Fruit fly (Drosophila melanogaster) whole organism, pupa: ENCODE measurements around the gene vri.

Experiments
- CG10348 ChIP-seq: fragments of 200-800 bp; sonication (Bioruptor generic); IDR thresholded peaks from 2 replicates; pipeline ENCODE4 v1.3.6; 2022; ENCODE audit warnings: missing biosample characterization, missing genetic modification characterization
- CG13204 ChIP-seq: fragments of 200-800 bp; sonication (Bioruptor generic); optimal IDR thresholded peaks from 2 replicates; lab custom pipeline; 2018; ENCODE audit warnings: missing biosample characterization, mild to moderate bottlenecking, missing genetic modification characterization, moderate library complexity
- CG15710 ChIP-seq: fragments of 200-800 bp; sonication (Bioruptor generic); optimal IDR thresholded peaks from 2 replicates; lab custom pipeline; 2018; ENCODE audit warnings: missing biosample characterization, mild to moderate bottlenecking, missing genetic modification characterization, moderate library complexity
- CG32121 ChIP-seq: fragments of 200-800 bp; sonication (Bioruptor generic); IDR thresholded peaks from 2 replicates; pipeline ENCODE4 v1.3.6; 2022; ENCODE audit warnings: missing biosample characterization, missing genetic modification characterization
- CG34367 ChIP-seq: fragments of 200-800 bp; sonication (Bioruptor generic); optimal IDR thresholded peaks from 2 replicates; lab custom pipeline; 2018; ENCODE audit warnings: missing biosample characterization, mild to moderate bottlenecking, missing genetic modification characterization
- D1 ChIP-seq: fragments of 200-800 bp; sonication (Bioruptor generic); optimal IDR thresholded peaks from 2 replicates; lab custom pipeline; 2018; ENCODE audit warnings: missing biosample characterization, mild to moderate bottlenecking, missing genetic modification characterization, moderate library complexity
- Pif1A ChIP-seq: fragments of 200-800 bp; sonication (Bioruptor generic); optimal IDR thresholded peaks from 3 replicates; lab custom pipeline; 2016; ENCODE audit warnings: missing biosample characterization, missing genetic modification characterization
- Pif1B ChIP-seq: fragments of 200-800 bp; sonication (Bioruptor generic); optimal IDR thresholded peaks from 3 replicates; lab custom pipeline; 2016; ENCODE audit warnings: missing biosample characterization, missing genetic modification characterization
- fd96Ca ChIP-seq: fragments of 200-800 bp; sonication (Bioruptor generic); IDR thresholded peaks from 3 replicates; pipeline ENCODE4 v1.3.6; 2022; ENCODE audit warnings: missing biosample characterization, missing genetic modification characterization

DNA sequence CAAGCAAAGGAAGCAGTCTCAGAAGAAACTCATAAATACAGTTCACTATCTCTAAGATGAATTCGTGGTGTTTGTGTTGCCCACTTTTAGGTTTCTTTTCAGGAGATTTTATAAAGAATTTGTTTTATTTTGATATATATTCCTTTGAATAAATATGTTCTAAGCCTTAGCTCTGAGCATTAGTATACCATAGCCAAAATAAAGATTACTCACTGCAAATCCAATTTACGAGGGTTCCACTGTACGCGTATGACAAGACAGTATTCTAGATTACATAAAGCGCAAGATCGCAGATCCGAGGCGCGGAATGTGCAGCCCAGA is 3.9 kb downstream of the vri start:
- TF ChIP-seq CG15710 (tag; lab: Kevin White, UChicago) (peak; percentile 99), Pif1B (peak; percentile 90), CG34367 (peak; percentile 96), Pif1A (GFP tag; lab: Kevin White, UChicago) (peak; percentile 90), CG32121 (peak; percentile 45; the same call in 1 of the 2 replicates), CG10348 (GFP tag; lab: Robert Waterston, UW) (0 out of 2 replicates have a peak, but pooled peaks have one; percentile 23), D1 (tag; lab: Kevin White, UChicago) (peak; percentile 92), fd96Ca (GFP tag; lab: Robert Waterston, UW) (peak; percentile 73; the same call in 2 of the 3 replicates), CG13204 (GFP tag; lab: Kevin White, UChicago) (peak; percentile 53)
